Fruit fly (Drosophila melanogaster): ENCODE results near the gene cv-d.

Gene cv-d

dm6 chr3R:15853347-15853746 lies at the start of gene cv-d:
Gene cv-d (minus strand): TSS chr3R:15853581.
- peak; percentile 13 for TF ChIP-seq noc (tag; optimal IDR thresholded peaks at IDR 0.05)

- no peak for TF ChIP-seq noc (tag; optimal IDR thresholded peaks at IDR 0.05)
Observed at dm6 chr3R:15899650-15900049, 46.3 kb upstream of the cv-d start.

DNA sequence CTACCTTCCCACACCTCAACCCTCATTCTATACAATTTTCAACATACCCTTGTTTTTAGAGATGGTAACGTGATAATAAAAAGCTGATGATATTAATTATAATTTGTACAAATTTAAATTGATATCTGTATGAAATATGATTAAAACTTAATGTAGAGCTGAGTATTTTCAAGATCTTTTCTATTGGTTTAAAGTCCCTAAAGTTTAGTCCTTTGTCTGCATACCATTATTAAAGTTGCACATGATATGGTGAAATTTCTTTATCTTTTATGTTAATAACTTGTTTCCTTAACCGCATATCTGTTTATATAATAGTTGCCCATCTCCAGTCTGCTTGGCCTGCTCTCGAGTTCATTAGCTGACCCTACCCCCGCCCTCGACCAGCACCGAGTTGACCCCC lies 44.9 kb upstream of the cv-d start:
- peak; percentile 37 for TF ChIP-seq noc (tag; optimal IDR thresholded peaks at IDR 0.05)

dm6 chr3R:15895978-15896377 lies 42.6 kb upstream of the cv-d start, which contains the start of gene CG14877:
Gene CG14877 (minus strand): TSS chr3R:15896078.
- TF ChIP-seq noc (tag; optimal IDR thresholded peaks at IDR 0.05): no peak

dm6 chr3R:15891188-15891820 lies 37.9 kb upstream of the cv-d start:
- no peak for TF ChIP-seq noc (tag; optimal IDR thresholded peaks at IDR 0.05)

- TF ChIP-seq noc (tag; optimal IDR thresholded peaks at IDR 0.05): no peak
Observed at dm6 chr3R:15875611-15876010, 22.2 kb upstream of the cv-d start, which contains the start of gene CG31183. Gene CG31183 (minus strand): TSS chr3R:15875939.

- TF ChIP-seq noc (tag; optimal IDR thresholded peaks at IDR 0.05): no peak
Observed at dm6 chr3R:15872829-15873440, 19.6 kb upstream of the cv-d start.

DNA sequence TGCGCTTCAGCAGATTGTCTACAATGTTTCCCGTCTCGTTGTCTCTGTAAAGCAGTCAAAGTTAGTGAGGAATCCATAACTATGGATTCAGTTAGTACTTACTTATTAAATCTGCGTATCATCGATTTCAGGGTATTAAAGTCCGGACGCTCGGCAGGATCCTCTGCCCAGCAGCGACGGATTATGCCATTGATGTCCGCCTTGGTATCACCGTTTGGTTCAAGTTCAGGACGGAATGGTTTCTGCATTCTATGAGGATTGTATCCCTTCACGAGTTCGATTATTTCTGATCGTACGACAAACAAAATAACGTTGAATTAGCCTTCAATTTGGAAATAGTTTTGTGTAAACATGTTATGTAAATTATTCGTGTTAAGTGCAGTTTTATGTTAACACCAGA lies 6.5 kb upstream of the cv-d start, which contains the start of gene CG9632:
Gene CG9632, plus strand, starts transcription at position 301 of the 400 bp plus-strand sequence.
- no peak for TF ChIP-seq noc (tag; optimal IDR thresholded peaks at IDR 0.05)

DNA sequence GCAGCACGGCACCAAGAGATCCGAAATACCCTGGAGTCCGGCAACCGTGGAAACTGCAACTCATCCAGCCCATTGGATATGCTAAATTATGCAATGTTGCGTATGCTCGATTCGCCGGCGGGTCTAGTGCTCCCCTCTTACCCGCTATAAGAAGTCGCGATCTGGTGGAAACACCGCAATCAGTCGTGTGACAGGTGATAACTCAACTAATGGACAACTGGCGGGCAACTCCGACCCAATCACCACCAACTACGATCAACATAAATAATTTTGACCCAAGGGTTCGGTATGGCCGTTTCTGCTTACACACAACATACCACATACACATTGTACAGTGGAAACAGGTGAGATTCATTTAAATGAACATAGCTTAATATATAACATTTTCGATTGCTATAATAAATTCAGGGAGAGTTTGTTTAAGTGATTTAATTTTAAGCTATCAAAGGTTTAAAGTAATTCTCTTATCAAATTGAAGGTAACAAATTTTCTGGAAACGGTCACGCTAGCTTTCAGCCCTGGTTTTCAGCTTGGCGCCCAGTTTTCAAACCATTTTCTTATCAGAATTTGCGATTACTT lies 3.9 kb upstream of the cv-d start, which contains the start of gene Hmt-1:
Gene Hmt-1, minus strand, starts transcription at position 282 of the 579 bp plus-strand sequence.
- TF ChIP-seq noc (tag; optimal IDR thresholded peaks at IDR 0.05): peak; percentile 49

DNA sequence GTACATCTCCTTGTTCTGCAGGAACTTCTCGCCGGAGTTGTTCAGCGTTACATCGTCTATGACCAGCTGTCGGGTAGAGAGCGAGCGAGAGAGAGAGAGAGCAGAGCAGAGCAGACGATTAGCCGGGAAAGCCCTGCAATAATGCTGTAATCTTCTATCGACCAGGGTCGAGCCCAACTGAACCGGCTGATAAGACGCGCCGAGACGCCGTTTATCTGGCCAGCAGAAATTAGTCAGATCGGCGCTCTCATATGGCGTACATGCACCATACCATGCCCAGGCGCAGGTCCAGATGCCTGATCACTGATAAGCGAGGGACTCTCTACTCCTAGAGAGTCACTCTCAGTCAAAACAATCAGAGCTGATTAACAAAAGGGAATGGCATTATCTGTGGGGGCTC lies 1.5 kb downstream of the cv-d start:
- no peak for TF ChIP-seq noc (tag; optimal IDR thresholded peaks at IDR 0.05)

- TF ChIP-seq noc (tag; optimal IDR thresholded peaks at IDR 0.05): no peak
Observed at dm6 chr3R:15846234-15846633, 7.1 kb downstream of the cv-d start, which contains the start of gene CG4546. Gene CG4546 (plus strand): TSS chr3R:15846534.

dm6 chr3R:15839294-15839693 lies 14.1 kb downstream of the cv-d start, which contains the start of gene Pbp45:
Gene Pbp45 (minus strand): TSS chr3R:15839515.
- no peak for TF ChIP-seq noc (tag; optimal IDR thresholded peaks at IDR 0.05)

dm6 chr3R:15836864-15837824 lies 16.2 kb downstream of the cv-d start, which contains the start of the genes ND-23 and spn-E:
Gene ND-23 (minus strand): TSS chr3R:15837117.
Gene spn-E (plus strand): TSS chr3R:15837419.
- TF ChIP-seq noc (tag; optimal IDR thresholded peaks at IDR 0.05): no peak

DNA sequence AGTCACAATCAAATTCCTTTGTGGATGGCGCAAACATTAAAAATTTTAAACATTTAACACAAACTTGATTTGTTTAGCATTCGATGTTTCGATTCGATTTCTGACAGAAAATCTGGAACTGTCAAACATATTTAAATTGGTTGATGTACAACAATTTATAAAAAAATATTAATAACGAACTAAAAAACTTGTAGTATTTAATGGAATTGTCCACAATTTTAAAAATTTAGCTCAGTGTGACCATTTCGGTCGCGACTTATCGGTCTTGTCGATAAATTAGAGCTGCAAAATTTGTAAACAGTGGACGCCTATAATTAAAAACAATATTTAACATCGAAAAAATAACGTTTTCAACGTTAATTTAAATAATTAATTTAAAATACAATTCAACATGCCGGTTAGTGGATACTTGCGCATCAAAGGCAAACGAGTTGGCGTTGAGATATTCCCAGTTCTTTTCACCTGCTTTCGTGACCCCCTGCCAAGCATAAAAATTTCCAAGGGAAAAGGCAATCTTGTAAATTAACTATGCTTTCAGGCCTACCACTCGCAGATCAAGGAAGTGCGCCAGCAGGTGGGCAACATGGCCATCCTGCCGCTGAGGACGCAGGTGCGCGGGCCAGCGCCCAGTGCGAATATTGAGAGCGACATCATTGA lies 18.9 kb downstream of the cv-d start, which contains the start of the genes CG43317 and Arpc3A:
Gene CG43317, minus strand, starts transcription at position 51 of the 657 bp plus-strand sequence.
Gene Arpc3A, plus strand, starts transcription at position 274 of the 657 bp plus-strand sequence.
- no peak for TF ChIP-seq noc (tag; optimal IDR thresholded peaks at IDR 0.05)

- no peak for TF ChIP-seq noc (tag; optimal IDR thresholded peaks at IDR 0.05)
Observed at dm6 chr3R:15833332-15833731, 20.0 kb downstream of the cv-d start, which contains the start of gene CG43318. Gene CG43318 (minus strand): TSS chr3R:15833432.

All from whole organism, larva.